Worm (Caenorhabditis elegans) whole organism, L4 larva: Measurements from ENCODE around the gene msp-81.

Source experiments
- F10B5.3 ChIP-seq: sonication (generic microtip); optimal IDR thresholded peaks from 2 replicates; lab custom pipeline; 2016; ENCODE audit warnings: mild to moderate bottlenecking, missing genetic modification characterization, missing compliant biosample characterization
- F37D6.2 ChIP-seq: sonication (generic microtip); optimal IDR thresholded peaks from 2 replicates; lab custom pipeline; 2016; ENCODE audit warnings: mild to moderate bottlenecking, missing genetic modification characterization, missing compliant biosample characterization
- F44E2.7 ChIP-seq: fragments of 200-800 bp; sonication (Bioruptor generic); IDR thresholded peaks from 2 replicates; pipeline ENCODE4 v2.1.2; 2022; ENCODE audit warnings: missing genetic modification characterization, missing compliant biosample characterization
- F49E8.2 ChIP-seq: sonication (generic microtip); optimal IDR thresholded peaks from 2 replicates; lab custom pipeline; 2016; ENCODE audit warnings: missing compliant biosample characterization, mild to moderate bottlenecking, missing genetic modification characterization, borderline replicate concordance
- ZK337.2 ChIP-seq: fragments of 200-800 bp; sonication (Bioruptor generic); IDR thresholded peaks from 2 replicates; pipeline ENCODE4 v1.3.6; 2022; ENCODE audit warnings: missing genetic modification reagents, missing genetic modification characterization, missing compliant biosample characterization
- arid-1 ChIP-seq: fragments of 200-800 bp; sonication (Bioruptor generic); conservative IDR thresholded peaks from 2 replicates; pipeline ENCODE4 v1.3.6; 2022; ENCODE audit warnings: missing genetic modification reagents, missing genetic modification characterization, missing compliant biosample characterization
- ceh-20 ChIP-seq: fragments of 200-800 bp; sonication (Bioruptor generic); IDR thresholded peaks from 2 replicates; pipeline ENCODE4 v1.3.6; 2022; ENCODE audit warnings: missing genetic modification reagents, missing genetic modification characterization, missing compliant biosample characterization
- ceh-44 ChIP-seq: fragments of 200-800 bp; sonication (Bioruptor generic); IDR thresholded peaks from 2 replicates; pipeline ENCODE4 v1.3.6; 2022; ENCODE audit warnings: missing genetic modification reagents, missing genetic modification characterization, missing compliant biosample characterization
- ctbp-1 ChIP-seq: fragments of 200-800 bp; sonication (Bioruptor generic); IDR thresholded peaks from 2 replicates; pipeline ENCODE4 v1.3.6; 2022; ENCODE audit warnings: missing genetic modification reagents, missing genetic modification characterization, missing compliant biosample characterization
- daf-19 ChIP-seq: fragments of 200-800 bp; sonication (Bioruptor generic); conservative IDR thresholded peaks from 2 replicates; pipeline ENCODE4 v1.3.6; 2022; ENCODE audit warnings: missing genetic modification characterization, missing compliant biosample characterization
- dmd-6 ChIP-seq: fragments of 200-800 bp; sonication (Bioruptor generic); IDR thresholded peaks from 2 replicates; pipeline ENCODE4 v1.3.6; 2022; ENCODE audit warnings: missing genetic modification reagents, missing genetic modification characterization, missing compliant biosample characterization
- dmd-8 ChIP-seq: fragments of 200-800 bp; sonication (Bioruptor generic); IDR thresholded peaks from 2 replicates; pipeline ENCODE4 v1.3.6; 2022; ENCODE audit warnings: missing genetic modification characterization, missing compliant biosample characterization
- dmd-9 ChIP-seq: fragments of 200-800 bp; sonication (Bioruptor generic); IDR thresholded peaks from 2 replicates; pipeline ENCODE4 v1.3.6; 2022; ENCODE audit warnings: missing genetic modification reagents, missing genetic modification characterization, missing compliant biosample characterization
- dpl-1 ChIP-seq: fragments of 150-350 bp; optimal IDR thresholded peaks from 2 replicates; lab custom pipeline; 2014; ENCODE audit warnings: missing biosample characterization, missing genetic modification reagents, missing genetic modification characterization
- dve-1 ChIP-seq: sonication (generic microtip); optimal IDR thresholded peaks from 2 replicates; lab custom pipeline; 2017; ENCODE audit warnings: antibody characterized with exemption, mild to moderate bottlenecking, missing genetic modification characterization, missing compliant biosample characterization; ENCODE audit not compliant: insufficient read depth
- egl-27 ChIP-seq: sonication (generic microtip); optimal IDR thresholded peaks from 3 replicates; lab custom pipeline; 2017; ENCODE audit warnings: missing biosample characterization, missing genetic modification reagents, missing genetic modification characterization
- fkh-10 ChIP-seq: fragments of 150-350 bp; optimal IDR thresholded peaks from 2 replicates; lab custom pipeline; 2014; ENCODE audit warnings: missing biosample characterization, missing genetic modification reagents, missing genetic modification characterization
- fos-1 ChIP-seq: fragments of 150-350 bp; optimal IDR thresholded peaks from 2 replicates; lab custom pipeline; 2014; ENCODE audit warnings: missing biosample characterization, missing genetic modification characterization
- hlh-11 ChIP-seq: fragments of 200-800 bp; sonication (Bioruptor generic); optimal IDR thresholded peaks from 2 replicates; lab custom pipeline; 2018; ENCODE audit warnings: mild to moderate bottlenecking, missing genetic modification characterization, missing compliant biosample characterization
- lim-7 ChIP-seq: fragments of 200-800 bp; sonication (Bioruptor generic); IDR thresholded peaks from 2 replicates; pipeline ENCODE4 v1.3.6; 2022; ENCODE audit warnings: missing genetic modification characterization, missing compliant biosample characterization
- lin-13 ChIP-seq: fragments of 150-350 bp; optimal IDR thresholded peaks from 2 replicates; lab custom pipeline; 2014; ENCODE audit warnings: missing biosample characterization, missing genetic modification reagents, missing genetic modification characterization
- lir-3 ChIP-seq: sonication (generic microtip); optimal IDR thresholded peaks from 2 replicates; lab custom pipeline; 2016; ENCODE audit warnings: mild to moderate bottlenecking, missing genetic modification characterization, missing compliant biosample characterization
- lsy-2 ChIP-seq, 2 experiments: fragments of 150-350 bp in 1 of 2; sonication (generic microtip) in 1 of 2; optimal IDR thresholded peaks; 2 replicates each; lab custom pipeline; 2014 to 2017; ENCODE audit warnings: missing biosample characterization in 2 of 2, missing genetic modification characterization in 2 of 2
- madf-5 ChIP-seq, 2 experiments: fragments of 200-800 bp; sonication (Bioruptor generic); IDR thresholded peaks; 2 replicates each; pipeline ENCODE4 v1.3.6; 2022; ENCODE audit warnings: missing compliant biosample characterization in 2 of 2, missing genetic modification characterization in 2 of 2
- madf-9 ChIP-seq: fragments of 200-800 bp; sonication (Bioruptor generic); conservative IDR thresholded peaks from 2 replicates; pipeline ENCODE4 v1.3.6; 2022; ENCODE audit warnings: missing genetic modification reagents, missing genetic modification characterization, missing compliant biosample characterization
- mdl-1 ChIP-seq, 2 experiments: fragments of 150-350 bp in 1 of 2; sonication (generic microtip) in 1 of 2; optimal IDR thresholded peaks; 2 replicates each; lab custom pipeline; 2014 to 2017; ENCODE audit warnings: missing biosample characterization in 2 of 2, missing genetic modification characterization in 2 of 2
- mdt-29 ChIP-seq: fragments of 200-800 bp; sonication (Bioruptor generic); IDR thresholded peaks from 2 replicates; pipeline ENCODE4 v1.3.6; 2022; ENCODE audit warnings: missing genetic modification reagents, missing genetic modification characterization, missing compliant biosample characterization
- mep-1 ChIP-seq: fragments of 150-350 bp; sonication (generic microtip); optimal IDR thresholded peaks from 3 replicates; lab custom pipeline; 2014; ENCODE audit warnings: missing biosample characterization, missing genetic modification characterization
- mes-2 ChIP-seq: sonication (generic microtip); optimal IDR thresholded peaks from 2 replicates; lab custom pipeline; 2016; ENCODE audit warnings: missing genotype, mild to moderate bottlenecking, missing genetic modification characterization, missing compliant biosample characterization; ENCODE audit not compliant: poor library complexity, severe bottlenecking
- mxl-3 ChIP-seq: fragments of 200-800 bp; sonication (Bioruptor generic); optimal IDR thresholded peaks from 2 replicates; lab custom pipeline; 2018; ENCODE audit warnings: mild to moderate bottlenecking, missing genetic modification characterization, missing compliant biosample characterization
- nhr-11 ChIP-seq: fragments of 150-350 bp; optimal IDR thresholded peaks from 2 replicates; lab custom pipeline; 2014; ENCODE audit warnings: missing biosample characterization, missing genetic modification characterization
- nhr-111 ChIP-seq: fragments of 200-800 bp; sonication (Bioruptor generic); optimal IDR thresholded peaks from 2 replicates; lab custom pipeline; 2018; ENCODE audit warnings: mild to moderate bottlenecking, missing genetic modification characterization, missing compliant biosample characterization
- nhr-41 ChIP-seq: fragments of 200-800 bp; sonication (Bioruptor generic); IDR thresholded peaks from 2 replicates; pipeline ENCODE4 v1.3.6; 2022; ENCODE audit warnings: missing genetic modification reagents, missing genetic modification characterization, missing compliant biosample characterization
- nhr-42 ChIP-seq: fragments of 200-800 bp; sonication (Bioruptor generic); IDR thresholded peaks from 2 replicates; pipeline ENCODE4 v1.3.6; 2022; ENCODE audit warnings: missing genetic modification characterization, missing compliant biosample characterization
- nhr-48 ChIP-seq: sonication (generic microtip); optimal IDR thresholded peaks from 2 replicates; lab custom pipeline; 2016; ENCODE audit warnings: mild to moderate bottlenecking, missing genetic modification characterization, missing compliant biosample characterization
- nhr-76 ChIP-seq: fragments of 150-350 bp; optimal IDR thresholded peaks from 2 replicates; lab custom pipeline; 2014; ENCODE audit warnings: missing biosample characterization, missing genetic modification characterization
- nhr-77 ChIP-seq: fragments of 150-350 bp; optimal IDR thresholded peaks from 2 replicates; lab custom pipeline; 2014; ENCODE audit warnings: missing biosample characterization, missing genetic modification characterization
- pha-4 ChIP-seq, 2 experiments: fragments of 150-350 bp in 1 of 2; fragments of 200-800 bp in 1 of 2; sonication (Bioruptor generic) in 1 of 2; IDR thresholded peaks in 1 of 2; optimal IDR thresholded peaks in 1 of 2; 2 replicates each; pipeline versions ENCODE4 v1.3.6 to Lab custom; 2014 to 2022; ENCODE audit warnings: missing genetic modification characterization in 2 of 2, missing genetic modification reagents in 2 of 2, missing biosample characterization in 1 of 2, missing compliant biosample characterization in 1 of 2
- pqm-1 ChIP-seq: sonication (generic microtip); optimal IDR thresholded peaks from 2 replicates; lab custom pipeline; 2017; ENCODE audit warnings: missing biosample characterization, missing genetic modification characterization
- sdz-12 ChIP-seq: fragments of 200-800 bp; sonication (Bioruptor generic); optimal IDR thresholded peaks from 2 replicates; lab custom pipeline; 2018; ENCODE audit warnings: mild to moderate bottlenecking, missing genetic modification characterization, missing compliant biosample characterization
- set-16 ChIP-seq: fragments of 200-800 bp; sonication (Bioruptor generic); IDR thresholded peaks from 2 replicates; pipeline ENCODE4 v1.3.6; 2022; ENCODE audit warnings: missing genetic modification reagents, missing genetic modification characterization, missing compliant biosample characterization
- skn-1 ChIP-seq: fragments of 150-350 bp; optimal IDR thresholded peaks from 2 replicates; lab custom pipeline; 2014; ENCODE audit warnings: missing biosample characterization, missing genetic modification characterization
- snpc-1.2 ChIP-seq: fragments of 200-800 bp; sonication (Bioruptor generic); IDR thresholded peaks from 2 replicates; pipeline ENCODE4 v1.3.6; 2022; ENCODE audit warnings: missing genetic modification reagents, missing genetic modification characterization, missing compliant biosample characterization
- spr-1 ChIP-seq: sonication (generic microtip); optimal IDR thresholded peaks from 2 replicates; lab custom pipeline; 2016; ENCODE audit warnings: mild to moderate bottlenecking, missing genetic modification characterization, missing compliant biosample characterization
- tra-1 ChIP-seq: fragments of 200-800 bp; sonication (Bioruptor generic); IDR thresholded peaks from 2 replicates; pipeline ENCODE4 v1.3.6; 2022; ENCODE audit warnings: missing genetic modification reagents, missing genetic modification characterization, missing compliant biosample characterization
- unc-39 ChIP-seq: sonication (generic microtip); optimal IDR thresholded peaks from 2 replicates; lab custom pipeline; 2017; ENCODE audit warnings: missing biosample characterization, missing genetic modification characterization
- vab-7 ChIP-seq: fragments of 200-800 bp; sonication (Bioruptor generic); IDR thresholded peaks from 2 replicates; pipeline ENCODE4 v1.3.6; 2022; ENCODE audit warnings: missing genetic modification reagents, missing genetic modification characterization, missing compliant biosample characterization
- zag-1 ChIP-seq: fragments of 150-350 bp; optimal IDR thresholded peaks from 2 replicates; lab custom pipeline; 2014; ENCODE audit warnings: missing biosample characterization, missing genetic modification characterization
- zfp-3 ChIP-seq: fragments of 200-800 bp; sonication (Bioruptor generic); conservative IDR thresholded peaks from 2 replicates; pipeline ENCODE4 v1.3.6; 2022; ENCODE audit warnings: missing genetic modification reagents, missing genetic modification characterization, missing compliant biosample characterization
- zip-11 ChIP-seq: fragments of 200-800 bp; sonication (Bioruptor generic); IDR thresholded peaks from 2 replicates; pipeline ENCODE4 v1.3.6; 2022; ENCODE audit warnings: missing genetic modification characterization, missing compliant biosample characterization
- ztf-7 ChIP-seq: fragments of 150-350 bp; optimal IDR thresholded peaks from 2 replicates; lab custom pipeline; 2014; ENCODE audit warnings: missing biosample characterization, missing genetic modification characterization

The msp-81 gene

ce11 chrIV:9825196-9825744, 10.9 kb downstream of the msp-81 start, which contains the start of gene mtr-4:
mtr-4 (plus strand) TSS chrIV:9825694.
- TF ChIP-seq ZK337.2 (GFP tag; lab: Robert Waterston, UW), result no peak
- TF ChIP-seq egl-27 (tag; lab: Kevin White, UChicago), result no peak
- TF ChIP-seq F44E2.7 (GFP tag; lab: Robert Waterston, UW), result no peak
- TF ChIP-seq ctbp-1 (GFP tag; lab: Robert Waterston, UW), result no peak
- TF ChIP-seq nhr-41 (GFP tag; lab: Robert Waterston, UW), result no peak
- no peak for TF ChIP-seq set-16 (GFP tag; lab: Robert Waterston, UW)
- TF ChIP-seq lim-7, result no peak
- peak; percentile 5 for TF ChIP-seq F49E8.2 (tag; lab: Kevin White, UChicago)
- no peak for TF ChIP-seq F10B5.3 (tag; lab: Kevin White, UChicago)
- TF ChIP-seq zfp-3 (GFP tag; lab: Robert Waterston, UW), result no peak
- no peak for TF ChIP-seq zag-1 (tag; lab: Kevin White, UChicago)
- TF ChIP-seq ztf-7 (tag; lab: Kevin White, UChicago), result no peak
- no peak for TF ChIP-seq unc-39 (tag; lab: Kevin White, UChicago)
- no peak for TF ChIP-seq fos-1 (tag; lab: Kevin White, UChicago)
- TF ChIP-seq skn-1 (tag; lab: Kevin White, UChicago), result no peak
- TF ChIP-seq nhr-11 (tag; lab: Kevin White, UChicago), result no peak
- TF ChIP-seq dpl-1 (GFP tag; lab: Kevin White, UChicago), result peak; percentile 71
- no peak for TF ChIP-seq F37D6.2 (tag; lab: Kevin White, UChicago)
- TF ChIP-seq lin-13 (GFP tag; lab: Kevin White, UChicago), result no peak
- TF ChIP-seq arid-1, result no peak
- no peak for TF ChIP-seq madf-9
- TF ChIP-seq ceh-20 (GFP tag; lab: Robert Waterston, UW), result no peak
- TF ChIP-seq mdl-1 (tag; optimal IDR thresholded peaks at IDR 0.05; lab: Kevin White, UChicago), result peak in 1 of 2 experiments; percentile 17
- no peak for TF ChIP-seq fkh-10
- no peak for TF ChIP-seq nhr-48 (tag; lab: Kevin White, UChicago)
- TF ChIP-seq madf-5 (GFP tag; IDR thresholded peaks at IDR 0.05; lab: Robert Waterston, UW), result no peak
- no peak for TF ChIP-seq sdz-12 (GFP tag; lab: Kevin White, UChicago)
- TF ChIP-seq tra-1, result 0 out of 2 replicates have a peak, but pooled peaks have one; percentile 53
- no peak for TF ChIP-seq nhr-111 (GFP tag; lab: Kevin White, UChicago)
- no peak for TF ChIP-seq mxl-3 (GFP tag; lab: Kevin White, UChicago)
- TF ChIP-seq daf-19, result no peak
- TF ChIP-seq lir-3 (tag; lab: Kevin White, UChicago), result no peak
- TF ChIP-seq mep-1 (tag; lab: Kevin White, UChicago), result no peak
- TF ChIP-seq pqm-1, result peak; percentile 27
- no peak for TF ChIP-seq dmd-8
- no peak for TF ChIP-seq pha-4 (GFP tag; IDR thresholded peaks at IDR 0.05; lab: Robert Waterston, UW)
- no peak for TF ChIP-seq pha-4 (tag; optimal IDR thresholded peaks at IDR 0.05; lab: Kevin White, UChicago)
- TF ChIP-seq zip-11 (GFP tag; lab: Robert Waterston, UW), result no peak
- no peak for TF ChIP-seq spr-1 (tag; lab: Kevin White, UChicago)
- no peak; the same call in 1 of the 2 replicates for TF ChIP-seq dmd-6 (GFP tag; lab: Robert Waterston, UW)
- no peak for TF ChIP-seq hlh-11 (tag; lab: Kevin White, UChicago)
- TF ChIP-seq snpc-1.2 (GFP tag; lab: Robert Waterston, UW), result peak; percentile 80
- no peak for TF ChIP-seq dmd-9 (GFP tag; lab: Robert Waterston, UW)
- no peak for TF ChIP-seq ceh-44 (GFP tag; lab: Robert Waterston, UW)
- no peak for TF ChIP-seq nhr-76 (tag; lab: Kevin White, UChicago)
- TF ChIP-seq vab-7, result no peak
- peak; percentile 8 for TF ChIP-seq mes-2 (tag; lab: Kevin White, UChicago)
- TF ChIP-seq lsy-2 (tag; optimal IDR thresholded peaks at IDR 0.05; lab: Kevin White, UChicago), result no peak
- no peak for TF ChIP-seq nhr-77
- TF ChIP-seq nhr-42 (GFP tag; lab: Robert Waterston, UW), result no peak
- TF ChIP-seq mdt-29 (GFP tag; lab: Robert Waterston, UW), result no peak
- no peak for TF ChIP-seq dve-1 (tag; lab: Kevin White, UChicago)
